Fruit fly (Drosophila melanogaster) whole organism, embryonic: Measurements from ENCODE around the gene r-l.

Experiments used
- Awh ChIP-seq: fragments of 200-800 bp; sonication (Bioruptor generic); IDR thresholded peaks from 2 replicates; pipeline ENCODE4, ENCODE4 v1.3.6; 2022; ENCODE audit warnings: missing biosample characterization, missing genetic modification characterization
- CG10209 ChIP-seq: fragments of 200-800 bp; sonication (Bioruptor generic); optimal IDR thresholded peaks from 3 replicates; lab custom pipeline; 2017; ENCODE audit warnings: missing biosample characterization, mild to moderate bottlenecking, missing genetic modification characterization, missing genetic modification reagents
- CG1024 ChIP-seq: fragments of 200-800 bp; sonication (Bioruptor generic); IDR thresholded peaks from 2 replicates; pipeline ENCODE4 v1.3.6; 2022; ENCODE audit warnings: missing biosample characterization, missing genetic modification characterization
- CG10366 ChIP-seq: fragments of 200-800 bp; sonication (Bioruptor generic); IDR thresholded peaks from 2 replicates; pipeline ENCODE4 v1.3.6; 2022; ENCODE audit warnings: missing biosample characterization, missing genetic modification characterization
- CG10543 ChIP-seq: fragments of 200-800 bp; sonication (Bioruptor generic); optimal IDR thresholded peaks from 3 replicates; lab custom pipeline; 2017; ENCODE audit warnings: missing biosample characterization, mild to moderate bottlenecking, missing genetic modification characterization, moderate library complexity
- CG12104 ChIP-seq: fragments of 200-800 bp; sonication (Bioruptor generic); optimal IDR thresholded peaks from 3 replicates; lab custom pipeline; 2016; ENCODE audit warnings: missing biosample characterization, missing genetic modification characterization
- CG12219 ChIP-seq: fragments of 200-800 bp; sonication (Bioruptor generic); optimal IDR thresholded peaks from 3 replicates; lab custom pipeline; 2018; ENCODE audit warnings: missing biosample characterization, mild to moderate bottlenecking, missing genetic modification characterization
- CG15514 ChIP-seq: fragments of 200-800 bp; sonication (Bioruptor generic); optimal IDR thresholded peaks from 3 replicates; lab custom pipeline; 2017; ENCODE audit warnings: missing biosample characterization, missing genetic modification characterization, mild to moderate bottlenecking, moderate library complexity, missing genetic modification reagents
- CG16779 ChIP-seq: fragments of 200-800 bp; sonication (Bioruptor generic); IDR thresholded peaks from 2 replicates; pipeline ENCODE4 v1.3.6; 2022; ENCODE audit warnings: missing biosample characterization, missing genetic modification characterization
- CG17359 ChIP-seq: fragments of 200-800 bp; sonication (Bioruptor generic); optimal IDR thresholded peaks from 3 replicates; lab custom pipeline; 2018; ENCODE audit warnings: missing biosample characterization, mild to moderate bottlenecking, missing genetic modification characterization, moderate library complexity
- CG17361 ChIP-seq: fragments of 200-800 bp; sonication (Bioruptor generic); IDR thresholded peaks from 3 replicates; pipeline ENCODE4 v1.3.6; 2022; ENCODE audit warnings: missing biosample characterization, missing genetic modification characterization
- CG17612 ChIP-seq: fragments of 200-800 bp; sonication (Bioruptor generic); IDR thresholded peaks from 2 replicates; pipeline ENCODE4 v1.3.6; 2022; ENCODE audit warnings: missing biosample characterization, missing genetic modification characterization
- CG2116 ChIP-seq: fragments of 200-800 bp; sonication (Bioruptor generic); optimal IDR thresholded peaks from 3 replicates; lab custom pipeline; 2018; ENCODE audit warnings: missing biosample characterization, mild to moderate bottlenecking, missing genetic modification characterization
- CG30020 ChIP-seq: fragments of 200-800 bp; optimal IDR thresholded peaks from 2 replicates; lab custom pipeline; 2019; ENCODE audit warnings: missing biosample characterization, mild to moderate bottlenecking, missing genetic modification characterization, moderate library complexity
- CG3065 ChIP-seq: fragments of 200-800 bp; sonication (Bioruptor generic); optimal IDR thresholded peaks from 2 replicates; lab custom pipeline; 2016; ENCODE audit warnings: missing biosample characterization, missing genetic modification characterization
- CG31441 ChIP-seq: fragments of 200-800 bp; sonication (Bioruptor generic); IDR thresholded peaks from 2 replicates; pipeline ENCODE4 v1.3.6; 2022; ENCODE audit warnings: missing biosample characterization, missing genetic modification characterization
- CG3838 ChIP-seq: fragments of 200-800 bp; sonication (Bioruptor generic); optimal IDR thresholded peaks from 3 replicates; lab custom pipeline; 2016; ENCODE audit warnings: missing biosample characterization, missing genetic modification characterization
- CG4424 ChIP-seq: fragments of 200-800 bp; sonication (Bioruptor generic); optimal IDR thresholded peaks from 3 replicates; lab custom pipeline; 2016; ENCODE audit warnings: missing biosample characterization, missing genetic modification characterization
- CG8478 ChIP-seq: fragments of >200 bp; optimal IDR thresholded peaks from 2 replicates; lab custom pipeline; 2018
- CG9215 ChIP-seq: fragments of 200-800 bp; sonication (Bioruptor generic); IDR thresholded peaks from 2 replicates; pipeline ENCODE4 v1.3.6; 2022; ENCODE audit warnings: missing biosample characterization, missing genetic modification characterization
- CG9437 ChIP-seq: fragments of 200-800 bp; sonication (Bioruptor generic); optimal IDR thresholded peaks from 2 replicates; lab custom pipeline; 2018; ENCODE audit warnings: missing biosample characterization, mild to moderate bottlenecking, missing genetic modification characterization
- CG9817 ChIP-seq: fragments of 200-800 bp; sonication (Bioruptor generic); optimal IDR thresholded peaks from 2 replicates; lab custom pipeline; 2018; ENCODE audit warnings: missing biosample characterization, mild to moderate bottlenecking, missing genetic modification characterization, moderate library complexity
- CG9932 ChIP-seq: fragments of 200-800 bp; sonication (Bioruptor generic); IDR thresholded peaks from 2 replicates; pipeline ENCODE4 v1.3.6; 2022; ENCODE audit warnings: missing biosample characterization, missing genetic modification characterization
- Dip3 ChIP-seq: fragments of 200-800 bp; sonication (Bioruptor generic); optimal IDR thresholded peaks from 3 replicates; lab custom pipeline; 2016; ENCODE audit warnings: missing biosample characterization, missing genetic modification characterization
- Doc2 ChIP-seq: fragments of 200-800 bp; sonication (Bioruptor generic); IDR thresholded peaks from 2 replicates; pipeline ENCODE4 v1.3.6; 2022; ENCODE audit warnings: missing biosample characterization, missing genetic modification characterization
- ERR ChIP-seq: fragments of 200-800 bp; sonication (Bioruptor generic); optimal IDR thresholded peaks from 2 replicates; lab custom pipeline; 2016; ENCODE audit warnings: missing biosample characterization, missing genetic modification characterization
- Ets97D ChIP-seq: fragments of 200-800 bp; sonication (Bioruptor generic); optimal IDR thresholded peaks from 3 replicates; lab custom pipeline; 2016; ENCODE audit warnings: missing biosample characterization, missing genetic modification characterization
- HLH4C ChIP-seq: fragments of 200-800 bp; sonication (Bioruptor generic); IDR thresholded peaks from 3 replicates; pipeline ENCODE4 v1.3.6; 2022; ENCODE audit warnings: missing biosample characterization, missing genetic modification characterization; ENCODE audit not compliant: partially characterized antibody
- Lim3 ChIP-seq: fragments of 200-800 bp; sonication (Bioruptor generic); IDR thresholded peaks from 2 replicates; pipeline ENCODE4 v1.3.6; 2022; ENCODE audit warnings: missing biosample characterization, missing genetic modification characterization
- MESR4 ChIP-seq: fragments of 200-800 bp; sonication (Bioruptor generic); optimal IDR thresholded peaks from 2 replicates; lab custom pipeline; 2018; ENCODE audit warnings: missing biosample characterization, mild to moderate bottlenecking, missing genetic modification characterization, moderate library complexity
- NfI ChIP-seq: fragments of 200-800 bp; sonication (Bioruptor generic); optimal IDR thresholded peaks from 3 replicates; lab custom pipeline; 2018; ENCODE audit warnings: missing biosample characterization, mild to moderate bottlenecking, missing genetic modification characterization, moderate library complexity
- Rx ChIP-seq: fragments of 200-800 bp; sonication (Bioruptor generic); IDR thresholded peaks from 2 replicates; pipeline ENCODE4 v1.3.6; 2022; ENCODE audit warnings: missing biosample characterization, missing genetic modification characterization
- Scr ChIP-seq: fragments of 200-800 bp; sonication (Bioruptor generic); IDR thresholded peaks from 2 replicates; pipeline ENCODE4 v1.3.6; 2022; ENCODE audit warnings: missing biosample characterization, missing genetic modification characterization; ENCODE audit not compliant: partially characterized antibody
- Sox102F ChIP-seq: fragments of 200-800 bp; sonication (Bioruptor generic); optimal IDR thresholded peaks from 2 replicates; lab custom pipeline; 2018; ENCODE audit warnings: missing biosample characterization, mild to moderate bottlenecking, missing genetic modification characterization, moderate library complexity
- Ssrp ChIP-seq: fragments of 200-800 bp; sonication (Bioruptor generic); optimal IDR thresholded peaks from 2 replicates; lab custom pipeline; 2018; ENCODE audit warnings: missing biosample characterization, mild to moderate bottlenecking, missing genetic modification characterization, moderate library complexity
- Trl ChIP-seq, 3 experiments: fragments of >200 bp in 2 of 3; fragments of 200-800 bp in 1 of 3; sonication (Bioruptor generic) in 1 of 3; optimal IDR thresholded peaks; 2 replicates in 1 of 3; 3 replicates in 2 of 3; lab custom pipeline; 2016 to 2017; ENCODE audit warnings: missing biosample characterization in 1 of 3, missing genetic modification characterization in 1 of 3
- ase ChIP-seq: fragments of 200-800 bp; sonication (Bioruptor generic); IDR thresholded peaks from 3 replicates; pipeline ENCODE4 v1.3.6; 2022; ENCODE audit warnings: missing biosample characterization, missing genetic modification characterization
- bbx ChIP-seq: fragments of 200-800 bp; sonication (Bioruptor generic); IDR thresholded peaks from 2 replicates; pipeline ENCODE4 v1.3.6; 2022; ENCODE audit warnings: missing biosample characterization, missing genetic modification characterization; ENCODE audit not compliant: partially characterized antibody
- bcd ChIP-seq: fragments of 200-800 bp; sonication (Bioruptor generic); optimal IDR thresholded peaks from 2 replicates; lab custom pipeline; 2017; ENCODE audit warnings: missing biosample characterization, mild to moderate bottlenecking, missing genetic modification characterization
- bowl ChIP-seq: fragments of 200-800 bp; sonication (Bioruptor generic); IDR thresholded peaks from 2 replicates; pipeline ENCODE4 v1.3.6; 2022; ENCODE audit warnings: missing biosample characterization, missing genetic modification characterization
- crp ChIP-seq, 2 experiments: fragments of 200-800 bp; sonication (Bioruptor generic); optimal IDR thresholded peaks; 2 replicates in 1 of 2; 3 replicates in 1 of 2; lab custom pipeline; 2017; ENCODE audit warnings: missing biosample characterization in 2 of 2, missing genetic modification characterization in 2 of 2, mild to moderate bottlenecking in 1 of 2, moderate library complexity in 1 of 2
- dmrt99B ChIP-seq: fragments of 200-800 bp; sonication (Bioruptor generic); optimal IDR thresholded peaks from 2 replicates; lab custom pipeline; 2018; ENCODE audit warnings: missing biosample characterization, mild to moderate bottlenecking, missing genetic modification characterization, moderate library complexity
- her ChIP-seq: fragments of 200-800 bp; sonication (Bioruptor generic); optimal IDR thresholded peaks from 2 replicates; lab custom pipeline; 2016; ENCODE audit warnings: missing biosample characterization, missing genetic modification characterization
- luna ChIP-seq: fragments of 200-800 bp; sonication (Bioruptor generic); optimal IDR thresholded peaks from 2 replicates; lab custom pipeline; 2016; ENCODE audit warnings: missing biosample characterization, missing genetic modification characterization
- mam ChIP-seq: fragments of 200-800 bp; sonication (Bioruptor generic); optimal IDR thresholded peaks from 3 replicates; lab custom pipeline; 2016; ENCODE audit warnings: missing biosample characterization, missing genetic modification characterization
- nom ChIP-seq: fragments of 200-800 bp; sonication (Bioruptor generic); optimal IDR thresholded peaks from 2 replicates; lab custom pipeline; 2017; ENCODE audit warnings: missing biosample characterization, missing genetic modification characterization, mild to moderate bottlenecking, moderate library complexity, missing genetic modification reagents
- pho ChIP-seq: fragments of 200-800 bp; sonication (Bioruptor generic); optimal IDR thresholded peaks from 2 replicates; lab custom pipeline; 2016; ENCODE audit warnings: missing biosample characterization, missing genetic modification characterization
- repo ChIP-seq: fragments of 200-800 bp; sonication (Bioruptor generic); optimal IDR thresholded peaks from 2 replicates; lab custom pipeline; 2016; ENCODE audit warnings: missing biosample characterization, missing genetic modification characterization
- sim ChIP-seq: fragments of 200-800 bp; sonication (Bioruptor generic); IDR thresholded peaks from 2 replicates; pipeline ENCODE4 v1.3.6; 2022; ENCODE audit warnings: missing biosample characterization, missing genetic modification characterization
- stwl ChIP-seq: fragments of 200-800 bp; sonication (Bioruptor generic); optimal IDR thresholded peaks from 3 replicates; lab custom pipeline; 2018; ENCODE audit warnings: missing biosample characterization, mild to moderate bottlenecking, missing genetic modification characterization, moderate library complexity
- vnd ChIP-seq: fragments of 200-800 bp; sonication (Bioruptor generic); IDR thresholded peaks from 3 replicates; pipeline ENCODE4 v1.3.6; 2022; ENCODE audit warnings: missing biosample characterization, missing genetic modification characterization; ENCODE audit not compliant: partially characterized antibody

Gene r-l

DNA sequence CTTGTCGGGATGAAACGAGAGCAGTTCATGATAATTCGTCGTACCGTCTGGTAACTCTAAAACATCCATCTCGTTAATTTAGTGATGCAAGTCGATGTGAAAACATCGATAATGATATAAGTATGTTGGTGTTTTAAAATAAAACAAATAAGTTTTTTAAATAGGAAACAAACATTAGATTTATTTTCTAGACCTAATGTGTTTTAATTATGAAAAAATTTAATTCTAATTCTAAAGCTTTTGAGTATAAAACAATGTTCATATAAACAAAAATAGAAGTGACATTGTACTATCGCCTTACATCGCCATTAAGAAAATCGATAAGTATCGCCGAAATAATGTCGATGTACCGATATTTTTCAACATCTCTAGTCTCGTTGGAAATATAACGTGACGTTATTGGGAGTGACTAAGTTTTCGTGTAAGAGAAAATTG, 37.9 kb upstream of the r-l start, which contains the start of gene Rab11 (continued):
- TF ChIP-seq bowl (GFP tag; lab: Robert Waterston, UW) = no peak
- TF ChIP-seq ERR (GFP tag; lab: Kevin White, UChicago) = peak; percentile 10
- no peak for TF ChIP-seq CG12219 (GFP tag; lab: Kevin White, UChicago)
- TF ChIP-seq Awh (GFP tag; lab: Robert Waterston, UW) = no peak
- TF ChIP-seq CG8478 (lab: Kevin White, UChicago) = no peak
- peak; percentile 68; the same call in 2 of the 3 replicates for TF ChIP-seq CG17361 (GFP tag; lab: Robert Waterston, UW)
- peak; percentile 12 for TF ChIP-seq Ssrp
- TF ChIP-seq ase (GFP tag; lab: Robert Waterston, UW) = no peak
- no peak for TF ChIP-seq CG16779 (GFP tag; lab: Robert Waterston, UW)
- peak; percentile 10 for TF ChIP-seq pho (GFP tag; lab: Kevin White, UChicago)
- no peak for TF ChIP-seq MESR4 (GFP tag; lab: Kevin White, UChicago)
- TF ChIP-seq bbx (GFP tag; lab: Robert Waterston, UW) = peak; percentile 88
- no peak for TF ChIP-seq Rx (GFP tag; lab: Robert Waterston, UW)
- no peak for TF ChIP-seq repo
- TF ChIP-seq CG3838 = no peak
- TF ChIP-seq CG15514 (GFP tag; lab: Kevin White, UChicago) = peak; percentile 58
- peak; percentile 78 for TF ChIP-seq CG9932 (GFP tag; lab: Robert Waterston, UW)
- peak; percentile 67 for TF ChIP-seq CG30020 (tag; lab: Kevin White, UChicago)
- TF ChIP-seq CG2116 = peak; percentile 92
- TF ChIP-seq luna (GFP tag; lab: Kevin White, UChicago) = no peak
- TF ChIP-seq CG12104 = peak; percentile 54
- peak; percentile 59; the same call in 1 of the 2 replicates for TF ChIP-seq CG31441 (GFP tag; lab: Robert Waterston, UW)
- TF ChIP-seq NfI (GFP tag; lab: Kevin White, UChicago) = peak; percentile 47
- TF ChIP-seq CG10543 = peak; percentile 50
- TF ChIP-seq CG1024 (GFP tag; lab: Robert Waterston, UW) = no peak
- peak; percentile 28 for TF ChIP-seq CG10366
- peak; percentile 94 for TF ChIP-seq Scr (GFP tag; lab: Robert Waterston, UW)
- TF ChIP-seq stwl (tag; lab: Kevin White, UChicago) = peak; percentile 69
- no peak for TF ChIP-seq nom (GFP tag; lab: Kevin White, UChicago)
- peak; percentile 96 for TF ChIP-seq CG9437
- no peak for TF ChIP-seq Lim3 (GFP tag; lab: Robert Waterston, UW)
- TF ChIP-seq CG3065 = peak; percentile 19
- TF ChIP-seq vnd (GFP tag; lab: Robert Waterston, UW) = peak; percentile 91
- TF ChIP-seq CG17612 = no peak
- peak in 1 of 2 experiments; percentile 15 for TF ChIP-seq crp (GFP tag; optimal IDR thresholded peaks at IDR 0.05; lab: Kevin White, UChicago)
- TF ChIP-seq Dip3 = peak; percentile 3
- TF ChIP-seq Trl (optimal IDR thresholded peaks at IDR 0.05; lab: Kevin White, UChicago) = no peak
- no peak for TF ChIP-seq Trl (GFP tag; optimal IDR thresholded peaks at IDR 0.05; lab: Kevin White, UChicago)
- TF ChIP-seq Doc2 (GFP tag; lab: Robert Waterston, UW) = no peak
- peak; percentile 33 for TF ChIP-seq CG17359
- TF ChIP-seq Ets97D (GFP tag; lab: Kevin White, UChicago) = peak; percentile 14
- peak; percentile 30 for TF ChIP-seq bcd (GFP tag; lab: Kevin White, UChicago)
- TF ChIP-seq mam (GFP tag; lab: Kevin White, UChicago) = peak; percentile 35
- peak; percentile 38 for TF ChIP-seq CG10209 (GFP tag; lab: Kevin White, UChicago)
- no peak for TF ChIP-seq her (GFP tag; lab: Kevin White, UChicago)
- TF ChIP-seq sim (GFP tag; lab: Robert Waterston, UW) = no peak
- peak; percentile 40 for TF ChIP-seq CG9817
- peak; percentile 27 for TF ChIP-seq CG4424 (GFP tag; lab: Kevin White, UChicago)
- TF ChIP-seq CG9215 (GFP tag; lab: Robert Waterston, UW) = peak; percentile 56; the same call in 1 of the 2 replicates
- TF ChIP-seq HLH4C (GFP tag; lab: Robert Waterston, UW) = peak; percentile 89
- peak; percentile 47 for TF ChIP-seq Sox102F (GFP tag; lab: Kevin White, UChicago)
- TF ChIP-seq dmrt99B (tag; lab: Kevin White, UChicago) = peak; percentile 30
